In genomic region chr3L:6556221-6556620, dm6 we compare ENCODE assay signal across 1 fruit fly cellular context.
TF ChIP-seq lines count a peak whose summit lies in the region.

No protein-coding gene starts in this region.

TF ChIP-seq in whole organism, embryonic, 481 proteins besides CTCF, POLR2A, EP300 and RAD21 (continued from another document):
- TF ChIP-seq cato (GFP tag; optimal IDR thresholded peaks at IDR 0.05; lab: Kevin White, UChicago; ENCODE audit: borderline replicate concordance) = no peak
- TF ChIP-seq CG30020 (tag; optimal IDR thresholded peaks at IDR 0.05; lab: Kevin White, UChicago) = no peak
- TF ChIP-seq sd (tag; optimal IDR thresholded peaks at IDR 0.05; lab: Kevin White, UChicago) = peak; percentile 39
- no peak for TF ChIP-seq gce (GFP tag; IDR thresholded peaks at IDR 0.05; lab: Robert Waterston, UW)
- TF ChIP-seq CG14860 (GFP tag; IDR thresholded peaks at IDR 0.05; lab: Robert Waterston, UW; ENCODE audit: partially characterized antibody) = no peak
- TF ChIP-seq sug (tag; optimal IDR thresholded peaks at IDR 0.05; lab: Kevin White, UChicago) = peak; percentile 62
- no peak for TF ChIP-seq CG6175 (GFP tag; IDR thresholded peaks at IDR 0.05; lab: Robert Waterston, UW)
- no peak for TF ChIP-seq ftz-f1 (GFP tag; optimal IDR thresholded peaks at IDR 0.05; lab: Kevin White, UChicago)
- peak; percentile 21 for TF ChIP-seq Ets65A (GFP tag; lab: Kevin White, UChicago)
- no peak for TF ChIP-seq bowl (GFP tag; IDR thresholded peaks at IDR 0.05; lab: Robert Waterston, UW)
- no peak for TF ChIP-seq CG3995 (GFP tag; optimal IDR thresholded peaks at IDR 0.05; lab: Kevin White, UChicago)
- TF ChIP-seq sim (GFP tag; IDR thresholded peaks at IDR 0.05; lab: Robert Waterston, UW) = no peak
- TF ChIP-seq kah (GFP tag; optimal IDR thresholded peaks at IDR 0.05; lab: Kevin White, UChicago) = no peak
- peak in 1 of 2 experiments; percentile 5 for TF ChIP-seq Hr78 (GFP tag; optimal IDR thresholded peaks at IDR 0.05; lab: Kevin White, UChicago)
- no peak for TF ChIP-seq crc (GFP tag; optimal IDR thresholded peaks at IDR 0.05; lab: Kevin White, UChicago)
- TF ChIP-seq stc (GFP tag; IDR thresholded peaks at IDR 0.05; lab: Robert Waterston, UW) = no peak
- TF ChIP-seq caup (GFP tag; optimal IDR thresholded peaks at IDR 0.05; lab: Kevin White, UChicago; ENCODE audit: severe bottlenecking) = no peak
- TF ChIP-seq Eip74EF (GFP tag; optimal IDR thresholded peaks at IDR 0.05; lab: Kevin White, UChicago) = no peak
- TF ChIP-seq CG4730 (GFP tag; IDR thresholded peaks at IDR 0.05; lab: Robert Waterston, UW) = no peak
- no peak for TF ChIP-seq Meics (GFP tag; optimal IDR thresholded peaks at IDR 0.05; lab: Kevin White, UChicago)
- no peak for TF ChIP-seq gsb-n (tag; optimal IDR thresholded peaks at IDR 0.05; lab: Kevin White, UChicago)
- TF ChIP-seq Med (GFP tag; lab: Kevin White, UChicago) = peak; percentile 49
- TF ChIP-seq Hey (tag; optimal IDR thresholded peaks at IDR 0.05; lab: Kevin White, UChicago) = peak; percentile 46
- TF ChIP-seq CG7745 (tag; optimal IDR thresholded peaks at IDR 0.05; lab: Kevin White, UChicago) = no peak
- no peak for TF ChIP-seq CG34224 (GFP tag; IDR thresholded peaks at IDR 0.05; lab: Robert Waterston, UW; ENCODE audit: partially characterized antibody)
- no peak for TF ChIP-seq Kr (GFP tag; optimal IDR thresholded peaks at IDR 0.05; lab: Kevin White, UChicago)
- no peak for TF ChIP-seq fu2 (GFP tag; optimal IDR thresholded peaks at IDR 0.05; lab: Kevin White, UChicago)
- peak; percentile 18 for TF ChIP-seq sens (GFP tag; lab: Kevin White, UChicago)
- no peak for TF ChIP-seq CG18599 (GFP tag; optimal IDR thresholded peaks at IDR 0.05; lab: Kevin White, UChicago)
TF ChIP-seq in whole organism, embryonic: peak in this region for 9.
